Worm (Caenorhabditis elegans) whole organism, young adult: ENCODE data around the gene isp-1.

Source experiments
- F52B5.7 ChIP-seq: sonication (generic microtip); optimal IDR thresholded peaks from 2 replicates; lab custom pipeline; 2016; ENCODE audit warnings: mild to moderate bottlenecking, missing genetic modification characterization, missing compliant biosample characterization
- F57A8.1 ChIP-seq: fragments of 200-800 bp; sonication (Bioruptor generic); optimal IDR thresholded peaks from 2 replicates; lab custom pipeline; 2018; ENCODE audit warnings: mild to moderate bottlenecking, missing genetic modification characterization, moderate library complexity, missing compliant biosample characterization
- T26A5.8 ChIP-seq: sonication (generic microtip); optimal IDR thresholded peaks from 2 replicates; lab custom pipeline; 2016; ENCODE audit warnings: missing genetic modification characterization, missing compliant biosample characterization
- aptf-3 ChIP-seq: fragments of 200-800 bp; sonication (Bioruptor generic); IDR thresholded peaks from 2 replicates; pipeline ENCODE4 v1.3.6; 2022; ENCODE audit warnings: missing genetic modification characterization, missing compliant biosample characterization
- atf-7 ChIP-seq: sonication (generic microtip); optimal IDR thresholded peaks from 2 replicates; lab custom pipeline; 2017; ENCODE audit warnings: mild to moderate bottlenecking, missing genetic modification characterization, missing compliant biosample characterization
- athp-1 ChIP-seq: sonication (generic microtip); optimal IDR thresholded peaks from 2 replicates; lab custom pipeline; 2017; ENCODE audit warnings: mild to moderate bottlenecking, missing genetic modification characterization, missing compliant biosample characterization
- bed-1 ChIP-seq: fragments of 200-800 bp; sonication (Bioruptor generic); IDR thresholded peaks from 2 replicates; pipeline ENCODE4 v1.3.6; 2022; ENCODE audit warnings: missing genetic modification reagents, missing genetic modification characterization, missing compliant biosample characterization
- cebp-2 ChIP-seq: fragments of 200-800 bp; sonication (Bioruptor generic); IDR thresholded peaks from 2 replicates; pipeline ENCODE4 v1.3.6; 2022; ENCODE audit warnings: missing genetic modification characterization, missing compliant biosample characterization
- ceh-79 ChIP-seq: sonication (generic microtip); optimal IDR thresholded peaks from 2 replicates; lab custom pipeline; 2017; ENCODE audit warnings: mild to moderate bottlenecking, missing genetic modification characterization, missing compliant biosample characterization
- dpl-1 ChIP-seq: fragments of 150-350 bp; optimal IDR thresholded peaks from 2 replicates; lab custom pipeline; 2014; ENCODE audit warnings: missing biosample characterization, missing genetic modification reagents, missing genetic modification characterization
- egl-18 ChIP-seq: fragments of 200-800 bp; sonication (Bioruptor generic); IDR thresholded peaks from 2 replicates; pipeline ENCODE4 v1.3.6; 2022; ENCODE audit warnings: missing genetic modification reagents, missing genetic modification characterization, missing compliant biosample characterization
- fkh-3 ChIP-seq: sonication (generic microtip); optimal IDR thresholded peaks from 2 replicates; lab custom pipeline; 2016; ENCODE audit warnings: mild to moderate bottlenecking, missing genetic modification characterization, missing compliant biosample characterization
- hlh-26 ChIP-seq: fragments of 200-800 bp; sonication (Bioruptor generic); conservative IDR thresholded peaks from 2 replicates; pipeline ENCODE4 v1.3.6; 2022; ENCODE audit warnings: missing genetic modification reagents, missing genetic modification characterization, missing compliant biosample characterization
- hmg-1.2 ChIP-seq: fragments of 200-800 bp; sonication (Bioruptor generic); IDR thresholded peaks from 2 replicates; pipeline ENCODE4 v1.3.6; 2022; ENCODE audit warnings: missing genetic modification reagents, missing genetic modification characterization, missing compliant biosample characterization
- hrde-1 ChIP-seq: sonication (generic microtip); optimal IDR thresholded peaks from 2 replicates; lab custom pipeline; 2016; ENCODE audit warnings: missing genetic modification characterization, mild to moderate bottlenecking, missing compliant biosample characterization, moderate library complexity, missing genotype, missing genetic modification reagents, borderline replicate concordance
- lag-1 ChIP-seq: fragments of 200-800 bp; sonication (Bioruptor generic); IDR thresholded peaks from 2 replicates; pipeline ENCODE4 v1.3.6; 2022; ENCODE audit warnings: missing genetic modification reagents, missing genetic modification characterization, missing compliant biosample characterization
- let-607 ChIP-seq, 2 experiments: fragments of 200-800 bp in 1 of 2; sonication (Bioruptor generic) in 1 of 2; sonication (generic microtip) in 1 of 2; optimal IDR thresholded peaks; 2 replicates each; lab custom pipeline; 2016 to 2018; ENCODE audit warnings: mild to moderate bottlenecking in 2 of 2, missing compliant biosample characterization in 2 of 2, missing genetic modification characterization in 2 of 2, moderate library complexity in 2 of 2, missing genotype in 1 of 2
- lin-35 ChIP-seq, 3 experiments: fragments of 150-350 bp in 2 of 3; sonication (generic microtip) in 1 of 3; optimal IDR thresholded peaks; 2 replicates each; lab custom pipeline; 2014 to 2018; ENCODE audit warnings: missing biosample characterization in 3 of 3, missing genetic modification characterization in 3 of 3, missing genetic modification reagents in 3 of 3
- lsy-27 ChIP-seq: sonication (generic microtip); optimal IDR thresholded peaks from 2 replicates; lab custom pipeline; 2017; ENCODE audit warnings: missing genetic modification characterization, mild to moderate bottlenecking, missing compliant biosample characterization, antibody characterized with exemption, missing genotype, borderline replicate concordance; ENCODE audit not compliant: insufficient read depth
- madf-10 ChIP-seq: sonication (generic microtip); optimal IDR thresholded peaks from 2 replicates; lab custom pipeline; 2016; ENCODE audit warnings: mild to moderate bottlenecking, missing genetic modification characterization, missing compliant biosample characterization
- madf-6 ChIP-seq: fragments of 200-800 bp; sonication (Bioruptor generic); IDR thresholded peaks from 2 replicates; pipeline ENCODE4 v1.3.6; 2022; ENCODE audit warnings: missing genetic modification reagents, missing genetic modification characterization, missing compliant biosample characterization
- nfya-1 ChIP-seq: sonication (generic microtip); optimal IDR thresholded peaks from 2 replicates; lab custom pipeline; 2017; ENCODE audit warnings: antibody characterized with exemption, missing compliant biosample characterization, missing genetic modification characterization, borderline replicate concordance; ENCODE audit not compliant: insufficient read depth
- nhr-80 ChIP-seq: sonication (generic microtip); optimal IDR thresholded peaks from 2 replicates; lab custom pipeline; 2016; ENCODE audit warnings: missing genetic modification characterization, missing compliant biosample characterization
- repo-1 ChIP-seq: sonication (generic microtip); optimal IDR thresholded peaks from 2 replicates; lab custom pipeline; 2017; ENCODE audit warnings: mild to moderate bottlenecking, missing genetic modification characterization, missing compliant biosample characterization
- sea-2 ChIP-seq: fragments of 200-800 bp; sonication (Bioruptor generic); IDR thresholded peaks from 2 replicates; pipeline ENCODE4 v1.3.6; 2022; ENCODE audit warnings: missing genetic modification characterization, missing compliant biosample characterization
- snpc-1.3 ChIP-seq: sonication (generic microtip); optimal IDR thresholded peaks from 2 replicates; lab custom pipeline; 2017; ENCODE audit warnings: missing genetic modification characterization, mild to moderate bottlenecking, missing compliant biosample characterization, antibody characterized with exemption, moderate library complexity, missing genotype, missing genetic modification reagents; ENCODE audit not compliant: insufficient read depth
- sptf-2 ChIP-seq: fragments of 200-800 bp; sonication (Bioruptor generic); optimal IDR thresholded peaks from 2 replicates; lab custom pipeline; 2018; ENCODE audit warnings: mild to moderate bottlenecking, missing genetic modification characterization, missing compliant biosample characterization
- unc-130 ChIP-seq: sonication (generic microtip); optimal IDR thresholded peaks from 2 replicates; lab custom pipeline; 2016; ENCODE audit warnings: missing genetic modification reagents, missing genetic modification characterization, missing compliant biosample characterization
- zfh-2 ChIP-seq: fragments of 200-800 bp; sonication (Bioruptor generic); conservative IDR thresholded peaks from 2 replicates; pipeline ENCODE4 v1.3.6; 2022; ENCODE audit warnings: missing genetic modification reagents, missing genetic modification characterization, missing compliant biosample characterization

isp-1 gene

ce11 chrIV:8099601-8100000 is 36.3 kb downstream of the isp-1 start, which contains the start of gene Y42H9AR.2:
Y42H9AR.2 (plus strand) TSS chrIV:8099901.
- no peak for TF ChIP-seq sea-2 (GFP tag; lab: Robert Waterston, UW)
- TF ChIP-seq aptf-3 (GFP tag; lab: Robert Waterston, UW): no peak
- TF ChIP-seq hrde-1 (tag; lab: Kevin White, UChicago): no peak
- TF ChIP-seq hmg-1.2 (GFP tag; lab: Robert Waterston, UW): no peak
- TF ChIP-seq ceh-79 (tag; lab: Kevin White, UChicago): no peak
- TF ChIP-seq let-607 (tag; optimal IDR thresholded peaks at IDR 0.05; lab: Kevin White, UChicago): no peak
- TF ChIP-seq repo-1: no peak
- TF ChIP-seq nfya-1 (tag; lab: Kevin White, UChicago): no peak
- TF ChIP-seq unc-130: no peak
- no peak for TF ChIP-seq T26A5.8
- TF ChIP-seq cebp-2 (GFP tag; lab: Robert Waterston, UW): no peak
- no peak for TF ChIP-seq F52B5.7
- TF ChIP-seq dpl-1 (GFP tag; lab: Kevin White, UChicago): no peak
- no peak for TF ChIP-seq athp-1 (tag; lab: Kevin White, UChicago)
- no peak for TF ChIP-seq egl-18

ce11 chrIV:8096375-8096774 is 39.5 kb downstream of the isp-1 start:
- TF ChIP-seq madf-10 (tag; lab: Kevin White, UChicago): no peak
- TF ChIP-seq zfh-2: no peak
- TF ChIP-seq snpc-1.3 (tag; lab: Kevin White, UChicago): no peak
- no peak for TF ChIP-seq lin-35 (GFP tag; optimal IDR thresholded peaks at IDR 0.05; lab: Kevin White, UChicago)
- TF ChIP-seq nhr-80 (tag; lab: Kevin White, UChicago): no peak
- no peak for TF ChIP-seq lsy-27 (tag; lab: Kevin White, UChicago)

- TF ChIP-seq atf-7 (no peak), lag-1 (GFP tag; lab: Robert Waterston, UW) (no peak), sptf-2 (GFP tag; lab: Kevin White, UChicago) (no peak), F57A8.1 (GFP tag; lab: Kevin White, UChicago) (no peak), madf-6 (no peak), F52B5.7 (no peak), unc-130 (no peak), fkh-3 (tag; lab: Kevin White, UChicago) (no peak), nhr-80 (tag; lab: Kevin White, UChicago) (no peak), dpl-1 (GFP tag; lab: Kevin White, UChicago) (no peak), bed-1 (GFP tag; lab: Robert Waterston, UW) (no peak)
Measured at ce11 chrIV:8091539-8091938, 44.3 kb downstream of the isp-1 start.

- TF ChIP-seq hrde-1 (tag; lab: Kevin White, UChicago): no peak
- no peak for TF ChIP-seq hlh-26 (GFP tag; lab: Robert Waterston, UW)
Measured at ce11 chrIV:8086552-8086951, 49.3 kb downstream of the isp-1 start, which contains the start of gene nsy-7. nsy-7 (minus strand) TSS chrIV:8086652.
